Worm (Caenorhabditis elegans): ENCODE results near the gene T10D4.14.

T10D4.14 gene

ce11 chrII:3149521-3150190 is 1.9 kb downstream of the T10D4.14 start, which contains the start of the genes T10D4.11 and T10D4.1:
T10D4.11 (minus strand) TSS chrII:3149621.
T10D4.1 (plus strand) TSS chrII:3150140.
- TF ChIP-seq lin-39 (tag; optimal IDR thresholded peaks at IDR 0.05) (no peak), C16A3.4 (tag; optimal IDR thresholded peaks at IDR 0.05) (no peak), pag-3 (tag; optimal IDR thresholded peaks at IDR 0.05; ENCODE audit: borderline replicate concordance, insufficient read depth) (no peak), sox-4 (tag; optimal IDR thresholded peaks at IDR 0.05) (no peak), mep-1 (tag; optimal IDR thresholded peaks at IDR 0.05) (no peak), lsy-2 (tag; optimal IDR thresholded peaks at IDR 0.05) (no peak), ceh-90 (tag; optimal IDR thresholded peaks at IDR 0.05) (no peak), C34B4.2 (tag; optimal IDR thresholded peaks at IDR 0.05) (no peak), zag-1 (tag; optimal IDR thresholded peaks at IDR 0.05) (no peak), jun-1 (tag; optimal IDR thresholded peaks at IDR 0.05) (no peak), ama-1 (optimal IDR thresholded peaks at IDR 0.05) (no peak), ztf-4 (tag; optimal IDR thresholded peaks at IDR 0.05) (no peak), alr-1 (tag; optimal IDR thresholded peaks at IDR 0.05; ENCODE audit: borderline replicate concordance) (no peak), mef-2 (tag; optimal IDR thresholded peaks at IDR 0.05) (no peak), F16B12.6 (tag; optimal IDR thresholded peaks at IDR 0.05) (no peak), lin-14 (GFP tag; optimal IDR thresholded peaks at IDR 0.05) (no peak), hpl-2 (GFP tag; optimal IDR thresholded peaks at IDR 0.05) (no peak), fos-1 (tag; optimal IDR thresholded peaks at IDR 0.05) (no peak), lin-15B (tag; optimal IDR thresholded peaks at IDR 0.05) (no peak)

ce11 chrII:3148404-3148803 is 3.1 kb downstream of the T10D4.14 start:
- no peak for TF ChIP-seq tbx-2 (tag; optimal IDR thresholded peaks at IDR 0.05)
- TF ChIP-seq ama-1 (optimal IDR thresholded peaks at IDR 0.05), result no peak
- TF ChIP-seq aly-2 (tag; optimal IDR thresholded peaks at IDR 0.05), result no peak
- no peak for TF ChIP-seq unc-98 (GFP tag; IDR thresholded peaks at IDR 0.05)
- TF ChIP-seq zag-1 (tag; optimal IDR thresholded peaks at IDR 0.05), result no peak
- TF ChIP-seq sup-37 (GFP tag; optimal IDR thresholded peaks at IDR 0.05), result no peak
- no peak for TF ChIP-seq dpl-1 (GFP tag; optimal IDR thresholded peaks at IDR 0.05)
- TF ChIP-seq vab-15 (tag; optimal IDR thresholded peaks at IDR 0.05), result no peak
- no peak for TF ChIP-seq sptf-1 (tag; optimal IDR thresholded peaks at IDR 0.05)
- TF ChIP-seq aha-1 (tag; optimal IDR thresholded peaks at IDR 0.05), result no peak
- TF ChIP-seq snu-23 (GFP tag; optimal IDR thresholded peaks at IDR 0.05), result no peak
- no peak for TF ChIP-seq zip-4 (GFP tag; optimal IDR thresholded peaks at IDR 0.05)
- no peak for TF ChIP-seq rnt-1 (tag; optimal IDR thresholded peaks at IDR 0.05)
- TF ChIP-seq nhr-71 (tag; optimal IDR thresholded peaks at IDR 0.05), result no peak
- no peak for TF ChIP-seq fkh-4 (tag; optimal IDR thresholded peaks at IDR 0.05; ENCODE audit: borderline replicate concordance)
- no peak for TF ChIP-seq egl-27 (tag; optimal IDR thresholded peaks at IDR 0.05)
- TF ChIP-seq pax-3 (tag; optimal IDR thresholded peaks at IDR 0.05), result no peak
- TF ChIP-seq unc-130 (tag; optimal IDR thresholded peaks at IDR 0.05), result no peak
- no peak for TF ChIP-seq nhr-28 (tag; optimal IDR thresholded peaks at IDR 0.05)
- TF ChIP-seq fkh-8 (tag; optimal IDR thresholded peaks at IDR 0.05), result no peak

- TF ChIP-seq skn-1 (tag; optimal IDR thresholded peaks at IDR 0.05) (no peak), fkh-4 (tag; optimal IDR thresholded peaks at IDR 0.05; ENCODE audit: borderline replicate concordance) (no peak), fkh-8 (tag; optimal IDR thresholded peaks at IDR 0.05) (no peak), efl-3 (GFP tag; optimal IDR thresholded peaks at IDR 0.05) (no peak), vab-15 (tag; optimal IDR thresholded peaks at IDR 0.05) (no peak), zag-1 (tag; optimal IDR thresholded peaks at IDR 0.05) (no peak), ceh-90 (tag; optimal IDR thresholded peaks at IDR 0.05) (no peak), egl-27 (tag; optimal IDR thresholded peaks at IDR 0.05) (no peak), ceh-82 (tag; optimal IDR thresholded peaks at IDR 0.05) (no peak), nhr-19 (GFP tag; conservative IDR thresholded peaks at IDR 0.05) (no peak), nhr-11 (tag; optimal IDR thresholded peaks at IDR 0.05) (no peak), aha-1 (tag; optimal IDR thresholded peaks at IDR 0.05) (no peak)
Measured at ce11 chrII:3145842-3146241, 5.7 kb downstream of the T10D4.14 start, which contains the start of gene T10D4.15. T10D4.15 (plus strand) TSS chrII:3146142.
